Worm (Caenorhabditis elegans): Measurements from ENCODE around the gene nhr-156.

nhr-156 gene

ce11 chrV:3905841-3906240, at the start of gene nhr-156:
Gene nhr-156, plus strand, starts transcription at chrV:3906106.
- TF ChIP-seq ZK546.5 (tag; optimal IDR thresholded peaks at IDR 0.05) (no peak), daf-12 (tag; optimal IDR thresholded peaks at IDR 0.05) (no peak), ceh-28 (tag; optimal IDR thresholded peaks at IDR 0.05) (no peak), nhr-67 (tag; optimal IDR thresholded peaks at IDR 0.05) (no peak), mml-1 (tag; optimal IDR thresholded peaks at IDR 0.05) (no peak)

- no peak for TF ChIP-seq ZK546.5 (tag; optimal IDR thresholded peaks at IDR 0.05)
- TF ChIP-seq nhr-11 (tag; optimal IDR thresholded peaks at IDR 0.05), result peak; percentile 4
Observed at ce11 chrV:3857778-3858177, 48.1 kb upstream of the nhr-156 start, which contains the start of gene nhr-188. Gene nhr-188, minus strand, starts transcription at chrV:3857861.

- TF ChIP-seq lin-39 (tag; optimal IDR thresholded peaks at IDR 0.05) (no peak), nhr-67 (tag; optimal IDR thresholded peaks at IDR 0.05) (no peak), nhr-12 (tag; optimal IDR thresholded peaks at IDR 0.05) (no peak)
Observed at ce11 chrV:3860123-3860522, 45.8 kb upstream of the nhr-156 start, which contains the start of gene nhr-189. Gene nhr-189, minus strand, starts transcription at chrV:3860243.

- no peak for TF ChIP-seq ztf-11 (tag; optimal IDR thresholded peaks at IDR 0.05)
- TF ChIP-seq nhr-25 (tag; optimal IDR thresholded peaks at IDR 0.05), result no peak
- no peak for TF ChIP-seq nhr-43 (tag; optimal IDR thresholded peaks at IDR 0.05; ENCODE audit: poor library complexity, severe bottlenecking)
- TF ChIP-seq sea-2 (GFP tag; optimal IDR thresholded peaks at IDR 0.05), result no peak
Observed at ce11 chrV:3862851-3863250, 43.1 kb upstream of the nhr-156 start, which contains the start of gene nhr-187. Gene nhr-187, minus strand, starts transcription at chrV:3862951.

- no peak for TF ChIP-seq mml-1 (tag; optimal IDR thresholded peaks at IDR 0.05)
- peak; percentile 42 for TF ChIP-seq nhr-25 (tag; optimal IDR thresholded peaks at IDR 0.05)
- no peak for TF ChIP-seq ceh-16 (tag; optimal IDR thresholded peaks at IDR 0.05)
- no peak for TF ChIP-seq snpc-4 (tag; optimal IDR thresholded peaks at IDR 0.05)
- TF ChIP-seq eor-1 (tag; optimal IDR thresholded peaks at IDR 0.05), result no peak
- TF ChIP-seq elt-1 (tag; optimal IDR thresholded peaks at IDR 0.05), result peak; percentile 58
Observed at ce11 chrV:3865273-3865672, 40.6 kb upstream of the nhr-156 start.

- no peak for TF ChIP-seq hmg-11 (tag; optimal IDR thresholded peaks at IDR 0.05)
- no peak for TF ChIP-seq mml-1 (tag; optimal IDR thresholded peaks at IDR 0.05)
- TF ChIP-seq lin-15B (tag; optimal IDR thresholded peaks at IDR 0.05), result no peak
- no peak for TF ChIP-seq pha-4 (tag; optimal IDR thresholded peaks at IDR 0.05)
- TF ChIP-seq nhr-76 (tag; optimal IDR thresholded peaks at IDR 0.05), result no peak
- no peak for TF ChIP-seq nhr-67 (tag; optimal IDR thresholded peaks at IDR 0.05)
Observed at ce11 chrV:3868905-3869304, 37.0 kb upstream of the nhr-156 start, which contains the start of gene nhr-157. Gene nhr-157, minus strand, starts transcription at chrV:3869005.

- TF ChIP-seq nhr-23 (tag; optimal IDR thresholded peaks at IDR 0.05) (no peak), nhr-11 (tag; optimal IDR thresholded peaks at IDR 0.05) (peak; percentile 81)
Observed at ce11 chrV:3870359-3870758, 35.5 kb upstream of the nhr-156 start.

- TF ChIP-seq skn-1 (tag; optimal IDR thresholded peaks at IDR 0.05) (peak; percentile 6), mdl-1 (tag; optimal IDR thresholded peaks at IDR 0.05) (no peak), ceh-28 (tag; optimal IDR thresholded peaks at IDR 0.05) (no peak)
Observed at ce11 chrV:3874102-3874744, 31.7 kb upstream of the nhr-156 start, which contains the start of gene nhr-158. Gene nhr-158, minus strand, starts transcription at chrV:3874152.

- TF ChIP-seq ZK546.5 (tag; optimal IDR thresholded peaks at IDR 0.05), result no peak
- no peak for TF ChIP-seq nhr-43 (tag; optimal IDR thresholded peaks at IDR 0.05; ENCODE audit: poor library complexity, severe bottlenecking)
- TF ChIP-seq fkh-10 (GFP tag; optimal IDR thresholded peaks at IDR 0.05), result no peak
- no peak for TF ChIP-seq ztf-11 (tag; optimal IDR thresholded peaks at IDR 0.05)
- no peak for TF ChIP-seq mdl-1 (tag; optimal IDR thresholded peaks at IDR 0.05)
- no peak for TF ChIP-seq ama-1 (optimal IDR thresholded peaks at IDR 0.05)
- TF ChIP-seq skn-1 (tag; optimal IDR thresholded peaks at IDR 0.05), result no peak
- TF ChIP-seq lin-39 (tag; optimal IDR thresholded peaks at IDR 0.05), result no peak
- TF ChIP-seq elt-1 (tag; optimal IDR thresholded peaks at IDR 0.05), result no peak
- TF ChIP-seq unc-62 (GFP tag; optimal IDR thresholded peaks at IDR 0.05), result no peak
- no peak for TF ChIP-seq ceh-16 (tag; optimal IDR thresholded peaks at IDR 0.05)
- no peak for TF ChIP-seq unc-39 (tag; optimal IDR thresholded peaks at IDR 0.05)
- TF ChIP-seq ceh-28 (tag; optimal IDR thresholded peaks at IDR 0.05), result no peak
- no peak for TF ChIP-seq nhr-25 (tag; optimal IDR thresholded peaks at IDR 0.05)
- TF ChIP-seq ztf-4 (tag; optimal IDR thresholded peaks at IDR 0.05), result no peak
- no peak for TF ChIP-seq nhr-76 (tag; optimal IDR thresholded peaks at IDR 0.05)
Observed at ce11 chrV:3877242-3877641, 28.7 kb upstream of the nhr-156 start.

Data from whole organism, L3 larva.